Fruit fly (Drosophila melanogaster): ENCODE data around the gene CG11841.

Gene CG11841

DNA sequence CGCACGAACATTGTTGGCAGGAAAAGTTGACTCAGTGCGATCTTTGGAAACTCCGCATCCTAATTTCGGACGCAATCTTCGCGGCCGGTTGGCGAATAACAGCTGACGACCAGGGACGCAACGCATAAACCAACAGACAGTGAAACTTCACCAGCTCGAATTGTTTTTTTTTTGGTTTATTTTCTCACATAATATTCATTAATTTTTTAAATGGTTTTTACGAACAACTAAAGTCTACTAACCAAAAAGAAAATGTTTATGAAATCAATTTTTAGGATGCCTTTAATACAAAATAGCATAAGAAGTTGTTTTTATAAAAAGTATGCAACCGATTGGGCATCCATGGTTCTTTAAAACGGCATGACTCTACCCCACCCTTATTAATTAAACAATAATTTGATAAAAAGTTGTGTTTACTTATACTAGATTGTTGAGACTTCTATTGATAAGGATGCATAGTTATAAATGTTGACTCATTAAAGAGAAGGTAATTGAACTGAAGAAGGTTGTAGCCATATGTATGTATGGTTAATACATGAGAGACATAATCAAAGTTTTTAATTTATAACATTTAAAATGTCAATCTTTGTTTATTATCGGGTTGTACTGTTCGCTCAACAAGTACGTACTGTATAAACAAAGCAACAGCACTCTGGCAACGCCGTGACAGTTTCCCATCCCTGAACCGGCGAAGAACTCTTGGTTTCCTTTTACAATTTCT, 16.8 kb upstream of the CG11841 start, which contains the start of the genes beta4GalNAcTB and Cpsf100 (continued):
- TF ChIP-seq sim (GFP tag; IDR thresholded peaks at IDR 0.05) (no peak), Xrp1 (GFP tag; IDR thresholded peaks at IDR 0.05) (peak; percentile 49), tio (GFP tag; optimal IDR thresholded peaks at IDR 0.05) (peak; percentile 95), zen (tag; optimal IDR thresholded peaks at IDR 0.05) (peak; percentile 56), sug (tag; optimal IDR thresholded peaks at IDR 0.05) (peak; percentile 69), CG17912 (GFP tag; optimal IDR thresholded peaks at IDR 0.05) (no peak), CG7786 (GFP tag; optimal IDR thresholded peaks at IDR 0.05) (peak; percentile 20), Antp (GFP tag; optimal IDR thresholded peaks at IDR 0.05) (peak; percentile 52), onecut (GFP tag; IDR thresholded peaks at IDR 0.05) (0 out of 2 replicates have a peak, but pooled peaks have one; percentile 6), CG4730 (GFP tag; IDR thresholded peaks at IDR 0.05) (peak; percentile 27), ab (GFP tag; optimal IDR thresholded peaks at IDR 0.05) (peak; percentile 7), exex (tag; optimal IDR thresholded peaks at IDR 0.05) (peak; percentile 80), CG32772 (GFP tag; IDR thresholded peaks at IDR 0.05) (peak; percentile 64), CG8359 (GFP tag; optimal IDR thresholded peaks at IDR 0.05; ENCODE audit: borderline replicate concordance) (peak; percentile 8), ATbp (GFP tag; optimal IDR thresholded peaks at IDR 0.05) (peak; percentile 36), Spps (tag; optimal IDR thresholded peaks at IDR 0.05) (peak; percentile 1), oc (tag; optimal IDR thresholded peaks at IDR 0.05) (no peak), CG7963 (GFP tag; IDR thresholded peaks at IDR 0.05; ENCODE audit: partially characterized antibody) (no peak), H15 (GFP tag; IDR thresholded peaks at IDR 0.05) (peak; percentile 62; the same call in 2 of the 3 replicates), CG14860 (GFP tag; IDR thresholded peaks at IDR 0.05; ENCODE audit: partially characterized antibody) (no peak), CrebB (tag; optimal IDR thresholded peaks at IDR 0.05) (no peak), cad (GFP tag; optimal IDR thresholded peaks at IDR 0.05) (no peak), Gsc (GFP tag; IDR thresholded peaks at IDR 0.05) (no peak), CG1603 (tag; optimal IDR thresholded peaks at IDR 0.05) (peak; percentile 61), HmgD (GFP tag; optimal IDR thresholded peaks at IDR 0.05) (no peak), CG32532 (GFP tag; IDR thresholded peaks at IDR 0.05) (peak; percentile 77), crol (GFP tag; IDR thresholded peaks at IDR 0.05) (no peak), nom (GFP tag; optimal IDR thresholded peaks at IDR 0.05) (no peak), CG6683 (GFP tag; optimal IDR thresholded peaks at IDR 0.05) (peak; percentile 25), CG1024 (GFP tag; IDR thresholded peaks at IDR 0.05) (peak; percentile 34; the same call in 1 of the 2 replicates), Poxn (GFP tag; IDR thresholded peaks at IDR 0.05) (0 out of 2 replicates have a peak, but pooled peaks have one; percentile 25), Dfd (GFP tag; optimal IDR thresholded peaks at IDR 0.05) (no peak), CG11695 (GFP tag; IDR thresholded peaks at IDR 0.05) (peak; percentile 25; the same call in 1 of the 3 replicates), CG8089 (GFP tag; optimal IDR thresholded peaks at IDR 0.05) (peak; percentile 57), p53 (GFP tag; optimal IDR thresholded peaks at IDR 0.05) (no peak), Hr3 (GFP tag; optimal IDR thresholded peaks at IDR 0.05) (peak; percentile 88), CG34376 (GFP tag; optimal IDR thresholded peaks at IDR 0.05) (peak; percentile 21), CG5180 (GFP tag; optimal IDR thresholded peaks at IDR 0.05) (no peak), CG14441 (GFP tag; IDR thresholded peaks at IDR 0.05) (peak; percentile 71), bcd (GFP tag; optimal IDR thresholded peaks at IDR 0.05) (peak; percentile 79), CG30020 (tag; optimal IDR thresholded peaks at IDR 0.05) (peak; percentile 52), ems (GFP tag; optimal IDR thresholded peaks at IDR 0.05) (peak; percentile 21), CG15601 (tag; optimal IDR thresholded peaks at IDR 0.05) (peak; percentile 68), B-H1 (GFP tag; IDR thresholded peaks at IDR 0.05) (peak; percentile 50), vvl (GFP tag; IDR thresholded peaks at IDR 0.05) (peak; percentile 57; the same call in 1 of the 2 replicates), CG9797 (GFP tag; optimal IDR thresholded peaks at IDR 0.05) (no peak), chn (GFP tag; optimal IDR thresholded peaks at IDR 0.05) (peak; percentile 40), gro (GFP tag; optimal IDR thresholded peaks at IDR 0.05) (no peak), Ets97D (GFP tag; optimal IDR thresholded peaks at IDR 0.05) (peak; percentile 35), CG9215 (GFP tag; IDR thresholded peaks at IDR 0.05) (peak; percentile 70)
